Worm (Caenorhabditis elegans) whole organism, late embryonic: Measurements from ENCODE around the gene bar-1.

Experiments used
- C08G9.2 ChIP-seq: sonication (generic microtip); optimal IDR thresholded peaks from 2 replicates; lab custom pipeline; 2016; ENCODE audit warnings: mild to moderate bottlenecking, missing genetic modification characterization, moderate library complexity, missing compliant biosample characterization
- C38D4.7 ChIP-seq: fragments of 200-800 bp; sonication (Bioruptor generic); optimal IDR thresholded peaks from 2 replicates; lab custom pipeline; 2018; ENCODE audit warnings: mild to moderate bottlenecking, missing genetic modification characterization, moderate library complexity, missing compliant biosample characterization
- T23F11.4 ChIP-seq: fragments of 200-800 bp; sonication (Bioruptor generic); optimal IDR thresholded peaks from 2 replicates; lab custom pipeline; 2018; ENCODE audit warnings: mild to moderate bottlenecking, missing genetic modification characterization, missing compliant biosample characterization
- ceh-14 ChIP-seq: sonication (generic microtip); optimal IDR thresholded peaks from 2 replicates; lab custom pipeline; 2016; ENCODE audit warnings: missing genotype, missing genetic modification characterization, missing compliant biosample characterization
- ceh-18 ChIP-seq: sonication (generic microtip); optimal IDR thresholded peaks from 2 replicates; lab custom pipeline; 2016; ENCODE audit warnings: missing genetic modification characterization, missing compliant biosample characterization
- ceh-19 ChIP-seq: fragments of 200-800 bp; sonication (Bioruptor generic); optimal IDR thresholded peaks from 2 replicates; lab custom pipeline; 2018; ENCODE audit warnings: mild to moderate bottlenecking, missing genetic modification characterization, missing compliant biosample characterization
- ceh-2 ChIP-seq: sonication (generic microtip); optimal IDR thresholded peaks from 2 replicates; lab custom pipeline; 2016; ENCODE audit warnings: missing genotype, missing genetic modification characterization, missing compliant biosample characterization
- ceh-24 ChIP-seq: sonication (generic microtip); optimal IDR thresholded peaks from 2 replicates; lab custom pipeline; 2016; ENCODE audit warnings: mild to moderate bottlenecking, missing genetic modification characterization, missing compliant biosample characterization
- ceh-34 ChIP-seq: sonication (generic microtip); optimal IDR thresholded peaks from 2 replicates; lab custom pipeline; 2016; ENCODE audit warnings: mild to moderate bottlenecking, missing genetic modification characterization, missing compliant biosample characterization
- ceh-45 ChIP-seq: fragments of 200-800 bp; sonication (Bioruptor generic); IDR thresholded peaks from 2 replicates; pipeline ENCODE4 v1.3.6; 2022; ENCODE audit warnings: missing genetic modification reagents, missing genetic modification characterization, missing compliant biosample characterization
- che-1 ChIP-seq: sonication (generic microtip); optimal IDR thresholded peaks from 2 replicates; lab custom pipeline; 2016; ENCODE audit warnings: mild to moderate bottlenecking, missing genetic modification characterization, missing compliant biosample characterization
- dmd-4 ChIP-seq: sonication (generic microtip); optimal IDR thresholded peaks from 2 replicates; lab custom pipeline; 2016; ENCODE audit warnings: borderline replicate concordance, missing genetic modification characterization, missing compliant biosample characterization
- dve-1 ChIP-seq: sonication (generic microtip); optimal IDR thresholded peaks from 2 replicates; lab custom pipeline; 2017; ENCODE audit warnings: antibody characterized with exemption, mild to moderate bottlenecking, missing genetic modification characterization, missing compliant biosample characterization
- elt-2 ChIP-seq: sonication (generic microtip); optimal IDR thresholded peaks from 2 replicates; lab custom pipeline; 2016; ENCODE audit warnings: missing genetic modification reagents, missing genetic modification characterization, missing compliant biosample characterization
- ets-4 ChIP-seq: sonication (generic microtip); optimal IDR thresholded peaks from 2 replicates; lab custom pipeline; 2016; ENCODE audit warnings: missing genetic modification characterization, missing compliant biosample characterization
- eyg-1 ChIP-seq: sonication (generic microtip); optimal IDR thresholded peaks from 2 replicates; lab custom pipeline; 2016; ENCODE audit warnings: missing genotype, missing genetic modification characterization, missing compliant biosample characterization
- fkh-10 ChIP-seq: fragments of 150-350 bp; optimal IDR thresholded peaks from 2 replicates; lab custom pipeline; 2014; ENCODE audit warnings: missing biosample characterization, missing genetic modification reagents, missing genetic modification characterization
- gmeb-2 ChIP-seq: sonication (generic microtip); optimal IDR thresholded peaks from 2 replicates; lab custom pipeline; 2016; ENCODE audit warnings: missing genetic modification characterization, inconsistent platforms, missing compliant biosample characterization
- hlh-13 ChIP-seq: fragments of 200-800 bp; sonication (Bioruptor generic); optimal IDR thresholded peaks from 2 replicates; lab custom pipeline; 2018; ENCODE audit warnings: mild to moderate bottlenecking, missing genetic modification characterization, missing compliant biosample characterization
- hlh-15 ChIP-seq: sonication (generic microtip); optimal IDR thresholded peaks from 2 replicates; lab custom pipeline; 2016; ENCODE audit warnings: missing genetic modification characterization, missing compliant biosample characterization
- hlh-30 ChIP-seq: sonication (generic microtip); optimal IDR thresholded peaks from 2 replicates; lab custom pipeline; 2017; ENCODE audit warnings: antibody characterized with exemption, missing genetic modification characterization, missing compliant biosample characterization; ENCODE audit not compliant: insufficient read depth
- hlh-8 ChIP-seq: sonication (generic microtip); optimal IDR thresholded peaks from 2 replicates; lab custom pipeline; 2016; ENCODE audit warnings: missing genotype, missing genetic modification characterization, missing compliant biosample characterization
- lim-6 ChIP-seq: sonication (generic microtip); optimal IDR thresholded peaks from 2 replicates; lab custom pipeline; 2016; ENCODE audit warnings: missing genetic modification characterization, missing compliant biosample characterization
- madf-2 ChIP-seq: sonication (generic microtip); optimal IDR thresholded peaks from 2 replicates; lab custom pipeline; 2017; ENCODE audit warnings: missing genetic modification characterization, missing compliant biosample characterization
- mec-3 ChIP-seq: sonication (generic microtip); optimal IDR thresholded peaks from 2 replicates; lab custom pipeline; 2016; ENCODE audit warnings: borderline replicate concordance, missing genetic modification characterization, missing compliant biosample characterization
- nfya-1 ChIP-seq: sonication (generic microtip); optimal IDR thresholded peaks from 2 replicates; lab custom pipeline; 2017; ENCODE audit warnings: missing genetic modification characterization, mild to moderate bottlenecking, missing compliant biosample characterization, antibody characterized with exemption, moderate library complexity
- nhr-232 ChIP-seq: sonication (generic microtip); optimal IDR thresholded peaks from 2 replicates; lab custom pipeline; 2016; ENCODE audit warnings: missing genetic modification characterization, missing compliant biosample characterization
- npax-4 ChIP-seq: sonication (generic microtip); optimal IDR thresholded peaks from 2 replicates; lab custom pipeline; 2016; ENCODE audit warnings: missing genetic modification characterization, missing compliant biosample characterization
- odd-2 ChIP-seq: sonication (generic microtip); optimal IDR thresholded peaks from 2 replicates; lab custom pipeline; 2017; ENCODE audit warnings: antibody characterized with exemption, mild to moderate bottlenecking, missing genetic modification characterization, missing compliant biosample characterization
- pat-9 ChIP-seq: fragments of 200-800 bp; sonication (Bioruptor generic); optimal IDR thresholded peaks from 2 replicates; lab custom pipeline; 2018; ENCODE audit warnings: mild to moderate bottlenecking, missing genetic modification characterization, moderate library complexity, missing compliant biosample characterization
- pha-2 ChIP-seq: sonication (generic microtip); optimal IDR thresholded peaks from 2 replicates; lab custom pipeline; 2017; ENCODE audit warnings: mild to moderate bottlenecking, missing genetic modification characterization, missing compliant biosample characterization
- pqm-1 ChIP-seq: sonication (generic microtip); optimal IDR thresholded peaks from 2 replicates; lab custom pipeline; 2016; ENCODE audit warnings: missing genetic modification characterization, missing compliant biosample characterization
- rnt-1 ChIP-seq: sonication (generic microtip); optimal IDR thresholded peaks from 2 replicates; lab custom pipeline; 2016; ENCODE audit warnings: missing genetic modification characterization, missing compliant biosample characterization
- sox-4 ChIP-seq: sonication (generic microtip); optimal IDR thresholded peaks from 2 replicates; lab custom pipeline; 2017; ENCODE audit warnings: mild to moderate bottlenecking, missing genetic modification characterization, inconsistent platforms, missing compliant biosample characterization
- syd-9 ChIP-seq: sonication (generic microtip); optimal IDR thresholded peaks from 2 replicates; lab custom pipeline; 2016; ENCODE audit warnings: mild to moderate bottlenecking, missing genetic modification characterization, moderate library complexity, missing compliant biosample characterization
- tbx-2 ChIP-seq: sonication (generic microtip); optimal IDR thresholded peaks from 2 replicates; lab custom pipeline; 2016; ENCODE audit warnings: missing genetic modification characterization, missing compliant biosample characterization
- ttx-3 ChIP-seq: sonication (generic microtip); optimal IDR thresholded peaks from 2 replicates; lab custom pipeline; 2016; ENCODE audit warnings: missing genetic modification reagents, missing genetic modification characterization, missing compliant biosample characterization
- unc-55 ChIP-seq: sonication (generic microtip); optimal IDR thresholded peaks from 2 replicates; lab custom pipeline; 2017; ENCODE audit warnings: missing biosample characterization, missing genetic modification reagents, missing genetic modification characterization
- unc-86 ChIP-seq: sonication (generic microtip); optimal IDR thresholded peaks from 2 replicates; lab custom pipeline; 2016; ENCODE audit warnings: missing genetic modification characterization, missing compliant biosample characterization
- zip-5 ChIP-seq: sonication (generic microtip); optimal IDR thresholded peaks from 2 replicates; lab custom pipeline; 2016; ENCODE audit warnings: missing genetic modification characterization, missing compliant biosample characterization

The bar-1 gene

DNA sequence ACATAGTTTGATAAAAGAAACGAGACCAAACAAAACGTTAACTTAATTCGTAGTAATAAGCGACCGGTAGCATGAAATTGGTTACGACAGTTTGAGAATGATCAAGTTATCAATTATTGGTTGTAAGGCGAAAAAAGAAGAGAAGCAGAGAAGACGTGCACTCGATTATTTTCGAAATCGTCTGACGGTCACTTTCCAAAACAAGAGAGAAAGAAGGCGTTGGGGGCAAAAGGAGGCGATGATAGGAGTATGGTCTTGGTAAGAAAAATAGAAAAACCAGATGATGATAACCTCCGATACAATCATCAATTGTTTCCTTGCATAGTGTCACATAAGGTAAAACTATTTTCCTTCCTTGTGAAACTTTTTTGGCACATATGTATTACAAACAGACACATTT is 12.9 kb downstream of the bar-1 start:
- no peak for TF ChIP-seq madf-2 (tag; lab: Kevin White, UChicago)
- TF ChIP-seq eyg-1 (tag; lab: Kevin White, UChicago) = no peak
- no peak for TF ChIP-seq ttx-3 (tag; lab: Kevin White, UChicago)
- TF ChIP-seq dmd-4 (tag; lab: Kevin White, UChicago) = no peak
- TF ChIP-seq dve-1 (tag; lab: Kevin White, UChicago) = no peak
- no peak for TF ChIP-seq ceh-2 (tag; lab: Kevin White, UChicago)
- no peak for TF ChIP-seq ets-4
- TF ChIP-seq ceh-34 (tag; lab: Kevin White, UChicago) = no peak
- TF ChIP-seq hlh-30 (tag; lab: Kevin White, UChicago) = no peak
- no peak for TF ChIP-seq npax-4
- TF ChIP-seq gmeb-2 = no peak
- no peak for TF ChIP-seq nfya-1 (tag; lab: Kevin White, UChicago)
- no peak for TF ChIP-seq syd-9
- TF ChIP-seq ceh-24 (tag; lab: Kevin White, UChicago) = no peak
- TF ChIP-seq hlh-15 (tag; lab: Kevin White, UChicago) = no peak
- TF ChIP-seq mec-3 (tag; lab: Kevin White, UChicago) = no peak
- TF ChIP-seq rnt-1 (tag; lab: Kevin White, UChicago) = no peak
- TF ChIP-seq lim-6 (tag; lab: Kevin White, UChicago) = no peak
- TF ChIP-seq, all 69 proteins: peak for 0

ce11 chrX:7155879-7156278 is 14.5 kb downstream of the bar-1 start, which contains the start of gene C54D1.7:
C54D1.7 (minus strand) TSS chrX:7156035.
- TF ChIP-seq pqm-1 (tag; lab: Kevin White, UChicago) (no peak), che-1 (tag; lab: Kevin White, UChicago) (no peak), unc-86 (tag; lab: Kevin White, UChicago) (no peak), ceh-45 (GFP tag; lab: Robert Waterston, UW) (no peak), dve-1 (tag; lab: Kevin White, UChicago) (no peak), ceh-19 (no peak)

DNA sequence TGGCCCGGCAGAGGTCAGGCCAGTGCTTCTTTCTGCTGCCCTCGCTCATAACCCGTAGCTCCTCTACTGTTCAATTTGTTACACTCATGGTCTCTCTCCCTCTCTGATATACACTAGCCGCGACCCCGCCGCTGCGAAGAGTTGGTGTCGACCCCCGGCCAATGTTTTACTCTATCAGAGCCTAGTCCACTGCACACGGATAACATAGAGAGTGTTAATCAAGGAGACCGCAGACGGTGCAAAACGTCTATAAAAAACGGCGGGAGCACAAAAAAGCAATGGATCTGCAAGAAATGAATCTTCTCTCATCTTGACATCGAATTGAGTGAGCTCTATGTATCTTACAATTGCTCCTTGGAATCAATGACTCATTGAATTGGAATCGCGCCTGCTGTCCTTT is 17.0 kb downstream of the bar-1 start:
- TF ChIP-seq sox-4 (tag; lab: Kevin White, UChicago) = peak; percentile 13
- TF ChIP-seq unc-55 (GFP tag; lab: Kevin White, UChicago) = peak; percentile 21
- peak; percentile 44 for TF ChIP-seq tbx-2 (tag; lab: Kevin White, UChicago)
- no peak for TF ChIP-seq ceh-14
- peak; percentile 15 for TF ChIP-seq pat-9 (tag; lab: Kevin White, UChicago)

DNA sequence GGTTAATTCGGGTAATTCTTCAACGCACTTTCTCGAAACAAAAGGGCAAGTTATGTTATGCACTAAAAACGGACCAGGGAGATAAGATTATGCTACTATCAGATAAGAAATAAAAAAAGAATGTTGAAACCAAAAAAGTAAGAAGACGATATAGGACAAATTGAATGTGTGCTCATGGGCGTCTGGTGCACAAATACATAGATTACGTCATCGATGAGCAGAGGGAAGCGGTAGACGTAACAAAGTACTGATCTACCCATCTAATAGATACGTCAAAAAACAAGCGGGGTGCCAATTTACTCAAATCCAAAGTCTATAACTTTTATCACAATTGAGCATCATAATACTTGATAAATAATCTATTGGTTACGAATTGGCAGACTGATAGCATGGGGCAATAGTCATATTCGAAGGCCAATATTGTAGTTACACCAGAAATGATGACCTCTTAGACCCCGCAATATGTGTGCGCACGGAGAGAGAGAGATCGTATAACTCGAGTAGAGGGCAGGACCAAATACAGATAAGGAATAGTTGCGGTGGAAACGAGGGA is 18.4 kb downstream of the bar-1 start:
- TF ChIP-seq T23F11.4 (GFP tag; lab: Kevin White, UChicago) (no peak), zip-5 (tag; lab: Kevin White, UChicago) (no peak), fkh-10 (no peak), elt-2 (tag; lab: Kevin White, UChicago) (peak; percentile 90), tbx-2 (tag; lab: Kevin White, UChicago) (peak; percentile 2), ets-4 (no peak), C08G9.2 (no peak), hlh-13 (no peak), hlh-8 (tag; lab: Kevin White, UChicago) (no peak), ceh-2 (tag; lab: Kevin White, UChicago) (no peak), rnt-1 (tag; lab: Kevin White, UChicago) (no peak), ceh-18 (tag; lab: Kevin White, UChicago) (no peak), nhr-232 (tag; lab: Kevin White, UChicago) (no peak), mec-3 (tag; lab: Kevin White, UChicago) (no peak), C38D4.7 (GFP tag; lab: Kevin White, UChicago) (no peak), odd-2 (tag; lab: Kevin White, UChicago) (no peak), pha-2 (tag; lab: Kevin White, UChicago) (no peak)
